Fruit fly (Drosophila melanogaster) whole organism, embryonic: ENCODE measurements around the gene kirre.

ENCODE experiments used
- Ada2b ChIP-seq: fragments of 200-800 bp; sonication (Bioruptor generic); IDR thresholded peaks from 2 replicates; pipeline ENCODE4 v1.3.6; 2022; ENCODE audit warnings: missing biosample characterization, missing genetic modification characterization
- CG10267 ChIP-seq: fragments of 200-800 bp; sonication (Bioruptor generic); optimal IDR thresholded peaks from 2 replicates; lab custom pipeline; 2018; ENCODE audit warnings: missing biosample characterization, mild to moderate bottlenecking, missing genetic modification characterization, moderate library complexity
- CG10959 ChIP-seq: fragments of 200-800 bp; sonication (Bioruptor generic); IDR thresholded peaks from 2 replicates; pipeline ENCODE4 v1.3.6; 2022; ENCODE audit warnings: missing biosample characterization, missing genetic modification characterization
- CG13123 ChIP-seq: fragments of 200-800 bp; sonication (Bioruptor generic); optimal IDR thresholded peaks from 2 replicates; lab custom pipeline; 2016; ENCODE audit warnings: missing biosample characterization, missing genetic modification characterization
- CG15514 ChIP-seq: fragments of 200-800 bp; sonication (Bioruptor generic); optimal IDR thresholded peaks from 3 replicates; lab custom pipeline; 2017; ENCODE audit warnings: missing biosample characterization, missing genetic modification characterization, mild to moderate bottlenecking, moderate library complexity, missing genetic modification reagents
- CG16779 ChIP-seq: fragments of 200-800 bp; sonication (Bioruptor generic); IDR thresholded peaks from 2 replicates; pipeline ENCODE4 v1.3.6; 2022; ENCODE audit warnings: missing biosample characterization, missing genetic modification characterization
- CG17385 ChIP-seq: fragments of 200-800 bp; sonication (Bioruptor generic); optimal IDR thresholded peaks from 3 replicates; lab custom pipeline; 2018; ENCODE audit warnings: missing biosample characterization, mild to moderate bottlenecking, missing genetic modification characterization
- CG2129 ChIP-seq: fragments of 200-800 bp; sonication (Bioruptor generic); IDR thresholded peaks from 2 replicates; pipeline ENCODE4 v1.3.6; 2022; ENCODE audit warnings: missing biosample characterization, missing genetic modification characterization; ENCODE audit not compliant: partially characterized antibody
- CG30020 ChIP-seq: fragments of 200-800 bp; optimal IDR thresholded peaks from 2 replicates; lab custom pipeline; 2019; ENCODE audit warnings: missing biosample characterization, mild to moderate bottlenecking, missing genetic modification characterization, moderate library complexity
- CG32772 ChIP-seq: fragments of 200-800 bp; sonication (Bioruptor generic); IDR thresholded peaks from 2 replicates; pipeline ENCODE4 v1.3.6; 2022; ENCODE audit warnings: missing biosample characterization, missing genetic modification characterization
- CG4328 ChIP-seq: fragments of 200-800 bp; sonication (Bioruptor generic); optimal IDR thresholded peaks from 3 replicates; lab custom pipeline; 2017; ENCODE audit warnings: missing biosample characterization, missing genetic modification reagents, missing genetic modification characterization
- CG6175 ChIP-seq: fragments of 200-800 bp; sonication (Bioruptor generic); IDR thresholded peaks from 3 replicates; pipeline ENCODE4 v1.3.6; 2022; ENCODE audit warnings: missing biosample characterization, missing genetic modification characterization
- CG6791 ChIP-seq: fragments of 200-800 bp; sonication (Bioruptor generic); IDR thresholded peaks from 3 replicates; pipeline ENCODE4 v1.3.6; 2022; ENCODE audit warnings: missing biosample characterization, missing genetic modification characterization; ENCODE audit not compliant: partially characterized antibody
- CG7357 ChIP-seq: fragments of 200-800 bp; sonication (Bioruptor generic); IDR thresholded peaks from 3 replicates; pipeline ENCODE4 v1.3.6; 2022; ENCODE audit warnings: missing biosample characterization, missing genetic modification characterization
- CG7928 ChIP-seq: fragments of 200-800 bp; sonication (Bioruptor generic); optimal IDR thresholded peaks from 2 replicates; lab custom pipeline; 2017; ENCODE audit warnings: missing biosample characterization, mild to moderate bottlenecking, missing genetic modification characterization
- D ChIP-seq, 2 experiments: fragments of 200-800 bp in 1 of 2; fragments of >200 bp in 1 of 2; sonication (Bioruptor generic) in 1 of 2; optimal IDR thresholded peaks; 2 replicates in 1 of 2; 3 replicates in 1 of 2; lab custom pipeline; 2017; ENCODE audit warnings: mild to moderate bottlenecking in 1 of 2, missing biosample characterization in 1 of 2, missing genetic modification characterization in 1 of 2, missing genetic modification reagents in 1 of 2
- Dip2 ChIP-seq: fragments of 200-800 bp; sonication (Bioruptor generic); IDR thresholded peaks from 2 replicates; pipeline ENCODE4 v1.3.6; 2022; ENCODE audit warnings: missing biosample characterization, missing genetic modification characterization
- Dll ChIP-seq: fragments of 200-800 bp; sonication (Bioruptor generic); IDR thresholded peaks from 4 replicates; pipeline ENCODE4 v1.3.6; 2022; ENCODE audit warnings: missing biosample characterization, missing genetic modification characterization; ENCODE audit not compliant: partially characterized antibody
- Doc2 ChIP-seq: fragments of 200-800 bp; sonication (Bioruptor generic); IDR thresholded peaks from 2 replicates; pipeline ENCODE4 v1.3.6; 2022; ENCODE audit warnings: missing biosample characterization, missing genetic modification characterization
- HLH3B ChIP-seq: fragments of 200-800 bp; sonication (Bioruptor generic); IDR thresholded peaks from 2 replicates; pipeline ENCODE4 v1.3.6; 2022; ENCODE audit warnings: missing biosample characterization, missing genetic modification characterization
- Hey ChIP-seq: fragments of 200-800 bp; sonication (Bioruptor generic); optimal IDR thresholded peaks from 3 replicates; lab custom pipeline; 2018; ENCODE audit warnings: missing biosample characterization, mild to moderate bottlenecking, missing genetic modification characterization
- Hmx ChIP-seq: fragments of 200-800 bp; sonication (Bioruptor generic); optimal IDR thresholded peaks from 2 replicates; lab custom pipeline; 2016; ENCODE audit warnings: missing biosample characterization, missing genetic modification characterization
- Lim3 ChIP-seq: fragments of 200-800 bp; sonication (Bioruptor generic); IDR thresholded peaks from 2 replicates; pipeline ENCODE4 v1.3.6; 2022; ENCODE audit warnings: missing biosample characterization, missing genetic modification characterization
- NC2β ChIP-seq: fragments of 200-800 bp; sonication (Bioruptor generic); optimal IDR thresholded peaks from 2 replicates; lab custom pipeline; 2016; ENCODE audit warnings: missing biosample characterization, missing genetic modification characterization
- PHDP ChIP-seq: fragments of 200-800 bp; sonication (Bioruptor generic); optimal IDR thresholded peaks from 3 replicates; lab custom pipeline; 2018; ENCODE audit warnings: missing biosample characterization, mild to moderate bottlenecking, missing genetic modification characterization, moderate library complexity
- Side ChIP-seq: fragments of 200-800 bp; sonication (Bioruptor generic); optimal IDR thresholded peaks from 2 replicates; lab custom pipeline; 2016; ENCODE audit warnings: missing biosample characterization, missing genetic modification characterization
- Sox102F ChIP-seq: fragments of 200-800 bp; sonication (Bioruptor generic); optimal IDR thresholded peaks from 2 replicates; lab custom pipeline; 2018; ENCODE audit warnings: missing biosample characterization, mild to moderate bottlenecking, missing genetic modification characterization, moderate library complexity
- Taf1 ChIP-seq: fragments of 200-800 bp; sonication (Bioruptor generic); IDR thresholded peaks from 2 replicates; pipeline ENCODE4 v1.3.6; 2022; ENCODE audit warnings: missing biosample characterization, missing genetic modification characterization
- YL-1 ChIP-seq: fragments of 200-800 bp; sonication (Bioruptor generic); optimal IDR thresholded peaks from 3 replicates; lab custom pipeline; 2017; ENCODE audit warnings: missing biosample characterization, mild to moderate bottlenecking, missing genetic modification characterization
- ase ChIP-seq: fragments of 200-800 bp; sonication (Bioruptor generic); IDR thresholded peaks from 3 replicates; pipeline ENCODE4 v1.3.6; 2022; ENCODE audit warnings: missing biosample characterization, missing genetic modification characterization
- bab2 ChIP-seq: fragments of 200-800 bp; sonication (Bioruptor generic); optimal IDR thresholded peaks from 2 replicates; lab custom pipeline; 2016; ENCODE audit warnings: missing biosample characterization, missing genetic modification characterization
- bigmax ChIP-seq: fragments of 200-800 bp; sonication (Bioruptor generic); optimal IDR thresholded peaks from 2 replicates; lab custom pipeline; 2018; ENCODE audit warnings: missing biosample characterization, mild to moderate bottlenecking, missing genetic modification characterization
- chn ChIP-seq: fragments of 200-800 bp; sonication (Bioruptor generic); optimal IDR thresholded peaks from 2 replicates; lab custom pipeline; 2016; ENCODE audit warnings: missing biosample characterization, missing genetic modification characterization
- en ChIP-seq: fragments of 200-800 bp; sonication (Bioruptor generic); optimal IDR thresholded peaks from 2 replicates; lab custom pipeline; 2016; ENCODE audit warnings: missing biosample characterization, missing genetic modification characterization
- ftz-f1 ChIP-seq: fragments of 200-800 bp; sonication (Bioruptor generic); optimal IDR thresholded peaks from 2 replicates; lab custom pipeline; 2016; ENCODE audit warnings: missing biosample characterization, missing genetic modification characterization
- gcm ChIP-seq: fragments of 200-800 bp; sonication (Bioruptor generic); optimal IDR thresholded peaks from 2 replicates; lab custom pipeline; 2019; ENCODE audit warnings: missing biosample characterization, mild to moderate bottlenecking, missing genetic modification characterization, moderate library complexity
- her ChIP-seq: fragments of 200-800 bp; sonication (Bioruptor generic); optimal IDR thresholded peaks from 2 replicates; lab custom pipeline; 2016; ENCODE audit warnings: missing biosample characterization, missing genetic modification characterization
- lbe ChIP-seq: fragments of 200-800 bp; sonication (Bioruptor generic); optimal IDR thresholded peaks from 2 replicates; lab custom pipeline; 2016; ENCODE audit warnings: missing biosample characterization, mild to moderate bottlenecking, missing genetic modification characterization
- nmo ChIP-seq: fragments of 200-800 bp; sonication (Bioruptor generic); optimal IDR thresholded peaks from 2 replicates; lab custom pipeline; 2018; ENCODE audit warnings: missing biosample characterization, mild to moderate bottlenecking, missing genetic modification characterization, moderate library complexity
- org-1 ChIP-seq: fragments of 200-800 bp; sonication (Bioruptor generic); optimal IDR thresholded peaks from 2 replicates; lab custom pipeline; 2017; ENCODE audit warnings: missing biosample characterization, missing genetic modification characterization
- otp ChIP-seq: fragments of 200-800 bp; sonication (Bioruptor generic); IDR thresholded peaks from 3 replicates; pipeline ENCODE4, ENCODE4 v1.3.6; 2022; ENCODE audit warnings: missing biosample characterization, missing genetic modification characterization
- pan ChIP-seq, 4 experiments: fragments of >200 bp in 3 of 4; fragments of 200-800 bp in 1 of 4; sonication (Bioruptor generic) in 1 of 4; optimal IDR thresholded peaks in 3 of 4; IDR thresholded peaks in 1 of 4; 2 replicates each; pipeline versions ENCODE4 v1.3.6 to Lab custom; 2017 to 2022; ENCODE audit warnings: missing biosample characterization in 2 of 4, missing genetic modification characterization in 2 of 4, mixed read lengths in 1 of 4
- trh ChIP-seq: fragments of 200-800 bp; sonication (Bioruptor generic); optimal IDR thresholded peaks from 2 replicates; lab custom pipeline; 2016; ENCODE audit warnings: missing biosample characterization, missing genetic modification characterization
- ttk ChIP-seq: fragments of 200-800 bp; sonication (Bioruptor generic); IDR thresholded peaks from 2 replicates; pipeline ENCODE4 v2.1.2; 2022; ENCODE audit warnings: missing biosample characterization, missing genetic modification characterization
- unc-4 ChIP-seq: fragments of 200-800 bp; sonication (Bioruptor generic); IDR thresholded peaks from 2 replicates; pipeline ENCODE4 v1.3.6; 2022; ENCODE audit warnings: missing biosample characterization, missing genetic modification characterization; ENCODE audit not compliant: partially characterized antibody
- wor ChIP-seq: fragments of 200-800 bp; sonication (Bioruptor generic); IDR thresholded peaks from 2 replicates; pipeline ENCODE4 v1.3.6; 2022; ENCODE audit warnings: missing biosample characterization, missing genetic modification characterization
- z ChIP-seq: fragments of 200-800 bp; sonication (Bioruptor generic); IDR thresholded peaks from 3 replicates; pipeline ENCODE4 v1.3.6; 2022; ENCODE audit warnings: missing biosample characterization, missing genetic modification characterization

kirre gene

dm6 chrX:2786553-2787118 lies 46.5 kb downstream of the kirre start (continued):
- TF ChIP-seq CG32772 = peak; percentile 90
- TF ChIP-seq en (GFP tag; lab: Kevin White, UChicago) = peak; percentile 81
- peak; percentile 95 for TF ChIP-seq Ada2b (GFP tag; lab: Robert Waterston, UW)
- 0 out of 3 replicates have a peak, but pooled peaks have one; percentile 47 for TF ChIP-seq z
- peak; percentile 70 for TF ChIP-seq her

dm6 chrX:2787267-2787666 lies 47.1 kb downstream of the kirre start:
- TF ChIP-seq her (no peak), CG4328 (GFP tag; lab: Kevin White, UChicago) (peak; percentile 58), ttk (peak; percentile 75), Hmx (GFP tag; lab: Kevin White, UChicago) (peak; percentile 55), trh (GFP tag; lab: Kevin White, UChicago) (peak; percentile 57), otp (GFP tag; lab: Robert Waterston, UW) (peak; percentile 57; the same call in 1 of the 3 replicates), chn (GFP tag; lab: Kevin White, UChicago) (peak; percentile 68), Dll (GFP tag; lab: Robert Waterston, UW) (no peak), Sox102F (peak; percentile 90), CG10959 (peak; percentile 37), gcm (GFP tag; lab: Kevin White, UChicago) (peak; percentile 67), nmo (GFP tag; lab: Kevin White, UChicago) (peak; percentile 90), Doc2 (GFP tag; lab: Robert Waterston, UW) (no peak), CG15514 (GFP tag; lab: Kevin White, UChicago) (peak; percentile 68), bigmax (GFP tag; lab: Kevin White, UChicago) (no peak), CG17385 (peak; percentile 82), PHDP (tag; lab: Kevin White, UChicago) (peak; percentile 91), HLH3B (GFP tag; lab: Robert Waterston, UW) (peak; percentile 78), CG6175 (GFP tag; lab: Robert Waterston, UW) (peak; percentile 19; the same call in 2 of the 3 replicates), ftz-f1 (GFP tag; lab: Kevin White, UChicago) (peak; percentile 62), wor (peak; percentile 81), Dip2 (GFP tag; lab: Robert Waterston, UW) (peak; percentile 22; the same call in 1 of the 2 replicates), ase (GFP tag; lab: Robert Waterston, UW) (peak; percentile 78), Lim3 (peak; percentile 56), Hey (tag; lab: Kevin White, UChicago) (peak; percentile 11), CG7357 (GFP tag; lab: Robert Waterston, UW) (peak; percentile 66; the same call in 2 of the 3 replicates), bab2 (peak; percentile 60), YL-1 (no peak), org-1 (GFP tag; lab: Kevin White, UChicago) (peak; percentile 89), CG6791 (no peak), NC2β (GFP tag; lab: Kevin White, UChicago) (no peak), CG10267 (tag; lab: Kevin White, UChicago) (peak; percentile 71), CG7928 (peak; percentile 34), CG13123 (GFP tag; lab: Kevin White, UChicago) (peak; percentile 19), CG2129 (no peak), Side (GFP tag; lab: Kevin White, UChicago) (peak; percentile 66), Taf1 (peak; percentile 58), unc-4 (GFP tag; lab: Robert Waterston, UW) (no peak), CG16779 (GFP tag; lab: Robert Waterston, UW) (no peak), D (optimal IDR thresholded peaks at IDR 0.05; lab: Kevin White, UChicago) (no peak), D (GFP tag; optimal IDR thresholded peaks at IDR 0.05; lab: Kevin White, UChicago) (peak; percentile 79), pan (optimal IDR thresholded peaks at IDR 0.05; lab: Kevin White, UChicago) (no peak), pan (GFP tag; optimal IDR thresholded peaks at IDR 0.05 in 1 of 2, IDR thresholded peaks at IDR 0.05 in 1 of 2) (no peak), CG30020 (tag; lab: Kevin White, UChicago) (peak; percentile 33), z (no peak), lbe (GFP tag; lab: Kevin White, UChicago) (peak; percentile 69)
